Fruit fly (Drosophila melanogaster): ENCODE measurements around the gene numb.
A peak's percentile ranks its signal among the peaks of the same experiment; 100 is the strongest.

DNA sequence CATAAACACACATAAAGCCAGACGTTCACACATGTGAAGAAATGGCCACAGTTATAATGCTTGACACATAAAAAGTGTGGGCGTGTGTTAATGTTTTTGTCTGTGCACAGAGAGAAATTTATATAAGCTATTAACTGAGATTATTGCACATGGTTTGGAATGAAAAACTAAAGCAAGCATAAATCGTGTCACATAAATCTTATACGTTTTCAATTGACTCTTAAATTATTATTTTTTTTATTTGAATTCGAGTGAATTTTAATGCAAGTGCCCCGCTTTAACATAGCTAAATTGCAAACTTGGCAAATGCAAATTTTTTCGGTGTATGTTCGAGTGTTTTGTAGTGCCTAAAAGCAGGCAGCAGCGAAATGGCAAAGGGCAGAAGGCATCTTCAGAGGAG is 50.2 kb downstream of the numb start:
- peak; percentile 19 for TF ChIP-seq CG15710 (tag; optimal IDR thresholded peaks at IDR 0.05)
- no peak for TF ChIP-seq CG10348 (GFP tag; IDR thresholded peaks at IDR 0.05)
- no peak for TF ChIP-seq CG4496 (GFP tag; IDR thresholded peaks at IDR 0.05)
- TF ChIP-seq CG8159 (tag; optimal IDR thresholded peaks at IDR 0.05), result peak; percentile 33
- TF ChIP-seq EcR (GFP tag; optimal IDR thresholded peaks at IDR 0.05), result no peak
- no peak for TF ChIP-seq Snoo (tag; optimal IDR thresholded peaks at IDR 0.05)
- no peak for TF ChIP-seq fd96Ca (GFP tag; IDR thresholded peaks at IDR 0.05)
- TF ChIP-seq rn (GFP tag; IDR thresholded peaks at IDR 0.05), result no peak
